Worm (Caenorhabditis elegans) whole organism, young adult: ENCODE results near the gene dmd-8.

Experiments
- C06A6.2 ChIP-seq: fragments of 200-800 bp; sonication (Bioruptor generic); conservative IDR thresholded peaks from 2 replicates; pipeline ENCODE4 v1.3.6; 2022; ENCODE audit warnings: missing genetic modification characterization, missing compliant biosample characterization
- D2030.7 ChIP-seq: fragments of 200-800 bp; sonication (Bioruptor generic); IDR thresholded peaks from 2 replicates; pipeline ENCODE4 v1.3.6; 2022; ENCODE audit warnings: missing genetic modification reagents, missing genetic modification characterization, missing compliant biosample characterization
- F22D6.2 ChIP-seq: sonication (generic microtip); optimal IDR thresholded peaks from 2 replicates; lab custom pipeline; 2016; ENCODE audit warnings: mild to moderate bottlenecking, missing genetic modification characterization, missing compliant biosample characterization
- F33H1.4 ChIP-seq: fragments of 200-800 bp; sonication (Bioruptor generic); IDR thresholded peaks from 2 replicates; pipeline ENCODE4 v1.3.6; 2022; ENCODE audit warnings: missing genetic modification reagents, missing genetic modification characterization, missing compliant biosample characterization
- F49E8.2 ChIP-seq: sonication (generic microtip); optimal IDR thresholded peaks from 3 replicates; lab custom pipeline; 2017; ENCODE audit warnings: missing genetic modification characterization, mild to moderate bottlenecking, missing compliant biosample characterization, antibody characterized with exemption, moderate library complexity; ENCODE audit not compliant: insufficient read depth
- K12H6.12 ChIP-seq: fragments of 200-800 bp; sonication (Bioruptor generic); optimal IDR thresholded peaks from 2 replicates; lab custom pipeline; 2018; ENCODE audit warnings: mild to moderate bottlenecking, missing genetic modification characterization, missing compliant biosample characterization
- T07F8.4 ChIP-seq: sonication (generic microtip); optimal IDR thresholded peaks from 2 replicates; lab custom pipeline; 2016; ENCODE audit warnings: mild to moderate bottlenecking, missing genetic modification characterization, moderate library complexity, missing compliant biosample characterization
- Y53F4B.3 ChIP-seq: fragments of 200-800 bp; sonication (Bioruptor generic); IDR thresholded peaks from 2 replicates; pipeline ENCODE4 v1.3.6; 2022; ENCODE audit warnings: missing genetic modification reagents, missing genetic modification characterization, missing compliant biosample characterization
- Y53G8AR.9 ChIP-seq: fragments of 200-800 bp; sonication (Bioruptor generic); conservative IDR thresholded peaks from 2 replicates; pipeline ENCODE4 v1.3.6; 2022; ENCODE audit warnings: missing genetic modification reagents, missing genetic modification characterization, missing compliant biosample characterization
- akir-1 ChIP-seq: fragments of 200-800 bp; sonication (Bioruptor generic); optimal IDR thresholded peaks from 2 replicates; lab custom pipeline; 2018; ENCODE audit warnings: mild to moderate bottlenecking, missing genetic modification characterization, moderate library complexity, missing compliant biosample characterization
- attf-3 ChIP-seq: fragments of 200-800 bp; sonication (Bioruptor generic); conservative IDR thresholded peaks from 2 replicates; pipeline ENCODE4 v1.3.6; 2022; ENCODE audit warnings: missing genetic modification reagents, missing genetic modification characterization, missing compliant biosample characterization
- ccch-3 ChIP-seq: fragments of 200-800 bp; sonication (Bioruptor generic); optimal IDR thresholded peaks from 2 replicates; lab custom pipeline; 2018; ENCODE audit warnings: mild to moderate bottlenecking, missing genetic modification characterization, missing compliant biosample characterization
- cebp-1 ChIP-seq, 2 experiments: fragments of 200-800 bp in 1 of 2; sonication (Bioruptor generic) in 1 of 2; sonication (generic microtip) in 1 of 2; IDR thresholded peaks in 1 of 2; optimal IDR thresholded peaks in 1 of 2; 2 replicates each; pipeline versions ENCODE4 v1.3.6 to Lab custom; 2017 to 2022; ENCODE audit warnings: missing compliant biosample characterization in 2 of 2, missing genetic modification characterization in 2 of 2, mild to moderate bottlenecking in 1 of 2, missing genetic modification reagents in 1 of 2, moderate library complexity in 1 of 2
- cebp-2 ChIP-seq: fragments of 200-800 bp; sonication (Bioruptor generic); IDR thresholded peaks from 2 replicates; pipeline ENCODE4 v1.3.6; 2022; ENCODE audit warnings: missing genetic modification characterization, missing compliant biosample characterization
- ceh-27 ChIP-seq: fragments of 200-800 bp; sonication (Bioruptor generic); optimal IDR thresholded peaks from 2 replicates; lab custom pipeline; 2018; ENCODE audit warnings: mild to moderate bottlenecking, missing genetic modification characterization, moderate library complexity, missing compliant biosample characterization
- ceh-91 ChIP-seq: fragments of 200-800 bp; sonication (Bioruptor generic); IDR thresholded peaks from 2 replicates; pipeline ENCODE4 v1.3.6; 2022; ENCODE audit warnings: missing genetic modification reagents, missing genetic modification characterization, missing compliant biosample characterization
- dox-1 ChIP-seq: fragments of 200-800 bp; sonication (Bioruptor generic); IDR thresholded peaks from 2 replicates; pipeline ENCODE4 v1.3.6; 2022; ENCODE audit warnings: missing genetic modification reagents, missing genetic modification characterization, missing compliant biosample characterization
- egl-18 ChIP-seq: fragments of 200-800 bp; sonication (Bioruptor generic); IDR thresholded peaks from 2 replicates; pipeline ENCODE4 v1.3.6; 2022; ENCODE audit warnings: missing genetic modification reagents, missing genetic modification characterization, missing compliant biosample characterization
- egrh-3 ChIP-seq: fragments of 200-800 bp; sonication (Bioruptor generic); IDR thresholded peaks from 2 replicates; pipeline ENCODE4 v1.3.6; 2022; ENCODE audit warnings: missing genetic modification reagents, missing genetic modification characterization, missing compliant biosample characterization
- him-1 ChIP-seq: sonication (generic microtip); optimal IDR thresholded peaks from 2 replicates; lab custom pipeline; 2016; ENCODE audit warnings: missing genotype, missing genetic modification reagents, missing genetic modification characterization, missing compliant biosample characterization
- hsf-1 ChIP-seq: fragments of 200-800 bp; sonication (Bioruptor generic); IDR thresholded peaks from 2 replicates; pipeline ENCODE4 v1.3.6; 2022; ENCODE audit warnings: missing genetic modification reagents, missing genetic modification characterization, missing compliant biosample characterization
- lin-35 ChIP-seq, 3 experiments: fragments of 150-350 bp in 2 of 3; sonication (generic microtip) in 1 of 3; optimal IDR thresholded peaks; 2 replicates each; lab custom pipeline; 2014 to 2018; ENCODE audit warnings: missing biosample characterization in 3 of 3, missing genetic modification characterization in 3 of 3, missing genetic modification reagents in 3 of 3
- lin-40 ChIP-seq: sonication (generic microtip); optimal IDR thresholded peaks from 2 replicates; lab custom pipeline; 2016; ENCODE audit warnings: missing genetic modification characterization, mild to moderate bottlenecking, missing compliant biosample characterization, missing genotype, missing genetic modification reagents
- madf-10 ChIP-seq: sonication (generic microtip); optimal IDR thresholded peaks from 2 replicates; lab custom pipeline; 2016; ENCODE audit warnings: mild to moderate bottlenecking, missing genetic modification characterization, missing compliant biosample characterization
- madf-3 ChIP-seq: fragments of 200-800 bp; sonication (Bioruptor generic); IDR thresholded peaks from 2 replicates; pipeline ENCODE4 v1.3.6; 2022; ENCODE audit warnings: missing genetic modification reagents, missing genetic modification characterization, missing compliant biosample characterization
- nfya-2 ChIP-seq: fragments of 200-800 bp; sonication (Bioruptor generic); IDR thresholded peaks from 2 replicates; pipeline ENCODE4 v1.3.6; 2022; ENCODE audit warnings: missing genetic modification reagents, missing genetic modification characterization, missing compliant biosample characterization
- nfyb-1 ChIP-seq: fragments of 200-800 bp; sonication (Bioruptor generic); IDR thresholded peaks from 2 replicates; pipeline ENCODE4 v1.3.6; 2022; ENCODE audit warnings: missing genetic modification reagents, missing genetic modification characterization, missing compliant biosample characterization
- nhr-80 ChIP-seq: sonication (generic microtip); optimal IDR thresholded peaks from 2 replicates; lab custom pipeline; 2016; ENCODE audit warnings: missing genetic modification characterization, missing compliant biosample characterization
- pha-4 ChIP-seq: fragments of 150-350 bp; sonication (generic microtip); optimal IDR thresholded peaks from 2 replicates; lab custom pipeline; 2014; ENCODE audit warnings: missing biosample characterization, missing genetic modification reagents, missing genetic modification characterization
- rec-8 ChIP-seq, 2 experiments: sonication (generic microtip); optimal IDR thresholded peaks; 2 replicates each; lab custom pipeline; 2016; ENCODE audit warnings: mild to moderate bottlenecking in 2 of 2, missing genetic modification characterization in 2 of 2, missing genetic modification reagents in 2 of 2, missing genotype in 2 of 2, missing biosample characterization in 1 of 2, missing compliant biosample characterization in 1 of 2, moderate library complexity in 1 of 2
- rpc-1 ChIP-seq, 2 experiments: fragments of 150-350 bp in 1 of 2; sonication (generic microtip) in 1 of 2; optimal IDR thresholded peaks; 2 replicates each; lab custom pipeline; 2014 to 2018; ENCODE audit warnings: missing biosample characterization in 1 of 2, missing genetic modification characterization in 1 of 2, missing genetic modification reagents in 1 of 2, missing genotype in 1 of 2
- snpc-1.1 ChIP-seq: sonication (generic microtip); optimal IDR thresholded peaks from 2 replicates; lab custom pipeline; 2017; ENCODE audit warnings: missing genetic modification characterization, mild to moderate bottlenecking, missing compliant biosample characterization, antibody characterized with exemption, moderate library complexity, missing genotype, missing genetic modification reagents; ENCODE audit not compliant: insufficient read depth
- snpc-4 ChIP-seq, 5 experiments: fragments of 150-350 bp in 1 of 5; sonication (generic microtip) in 4 of 5; optimal IDR thresholded peaks; 2 replicates each; lab custom pipeline; 2014 to 2018; ENCODE audit warnings: missing genetic modification characterization in 5 of 5, missing biosample characterization in 3 of 5, antibody characterized with exemption in 2 of 5, mild to moderate bottlenecking in 2 of 5, missing compliant biosample characterization in 2 of 5, missing genotype in 2 of 5, moderate library complexity in 2 of 5, missing genetic modification reagents in 1 of 5
- somi-1 ChIP-seq: fragments of 200-800 bp; sonication (Bioruptor generic); optimal IDR thresholded peaks from 2 replicates; lab custom pipeline; 2018; ENCODE audit warnings: mild to moderate bottlenecking, missing genetic modification characterization, missing compliant biosample characterization
- tbp1 ChIP-seq: fragments of 200-800 bp; sonication (Bioruptor generic); optimal IDR thresholded peaks from 2 replicates; lab custom pipeline; 2018; ENCODE audit warnings: mild to moderate bottlenecking, missing genetic modification characterization, missing compliant biosample characterization
- tbx-9 ChIP-seq: sonication (generic microtip); optimal IDR thresholded peaks from 2 replicates; lab custom pipeline; 2016; ENCODE audit warnings: borderline replicate concordance, missing genetic modification characterization, inconsistent platforms, missing compliant biosample characterization
- ztf-22 ChIP-seq: fragments of 200-800 bp; sonication (Bioruptor generic); optimal IDR thresholded peaks from 2 replicates; lab custom pipeline; 2018; ENCODE audit warnings: mild to moderate bottlenecking, missing genetic modification characterization, moderate library complexity, missing compliant biosample characterization
- ztf-25 ChIP-seq: fragments of 200-800 bp; sonication (Bioruptor generic); IDR thresholded peaks from 2 replicates; pipeline ENCODE4 v1.3.6; 2022; ENCODE audit warnings: missing genetic modification reagents, missing genetic modification characterization, missing compliant biosample characterization
- ztf-26 ChIP-seq: sonication (generic microtip); optimal IDR thresholded peaks from 2 replicates; lab custom pipeline; 2017; ENCODE audit warnings: missing genetic modification characterization, missing compliant biosample characterization
- ztf-3 ChIP-seq: fragments of 200-800 bp; sonication (Bioruptor generic); optimal IDR thresholded peaks from 2 replicates; lab custom pipeline; 2018; ENCODE audit warnings: mild to moderate bottlenecking, missing genetic modification characterization, missing compliant biosample characterization

Gene dmd-8

ce11 chrV:336350-336749 lies at the start of gene dmd-8:
Gene dmd-8 (minus strand): TSS chrV:336450.
- TF ChIP-seq pha-4 (tag; lab: Kevin White, UChicago) (no peak), hsf-1 (GFP tag; lab: Robert Waterston, UW) (no peak), madf-10 (tag; lab: Kevin White, UChicago) (no peak), ceh-27 (no peak), ceh-91 (GFP tag; lab: Robert Waterston, UW) (no peak), rpc-1 (optimal IDR thresholded peaks at IDR 0.05; lab: Kevin White, UChicago) (no peak), rpc-1 (tag; optimal IDR thresholded peaks at IDR 0.05; lab: Kevin White, UChicago) (no peak), lin-35 (GFP tag; optimal IDR thresholded peaks at IDR 0.05; lab: Kevin White, UChicago) (no peak), egl-18 (no peak), akir-1 (GFP tag; lab: Kevin White, UChicago) (no peak), lin-40 (tag; lab: Kevin White, UChicago) (no peak), dox-1 (no peak), rec-8 (tag; optimal IDR thresholded peaks at IDR 0.05; lab: Kevin White, UChicago) (no peak), ztf-3 (GFP tag; lab: Kevin White, UChicago) (no peak), K12H6.12 (tag; lab: Kevin White, UChicago) (no peak), ztf-25 (GFP tag; lab: Robert Waterston, UW) (no peak), F33H1.4 (GFP tag; lab: Robert Waterston, UW) (no peak), C06A6.2 (GFP tag; lab: Robert Waterston, UW) (no peak), D2030.7 (no peak)

DNA sequence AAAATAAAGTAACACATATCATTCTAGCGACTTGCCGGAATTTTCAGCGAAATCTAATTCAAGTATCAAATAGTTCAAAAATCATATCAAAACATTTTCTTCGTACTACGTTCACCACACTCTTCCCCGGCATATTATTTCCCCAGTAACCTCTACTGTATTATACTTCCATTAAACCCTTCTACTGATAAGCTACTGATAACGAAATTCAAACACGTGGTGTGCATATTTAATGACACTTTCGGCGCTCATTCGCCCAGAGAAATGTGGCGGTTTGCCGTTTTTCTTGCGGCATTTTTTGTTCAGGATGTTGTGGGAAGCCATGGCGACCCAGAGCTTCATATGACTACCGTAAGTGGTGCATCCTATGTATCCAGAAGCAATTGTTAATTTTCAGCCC lies 49.2 kb upstream of the dmd-8 start, which contains the start of gene lipl-5:
TSS of gene lipl-5 (plus strand) at position 259 of the 400 bp plus-strand sequence.
- no peak for TF ChIP-seq ccch-3
- peak; percentile 10 for TF ChIP-seq ztf-22 (GFP tag; lab: Kevin White, UChicago)
- no peak for TF ChIP-seq him-1 (tag; lab: Kevin White, UChicago)
- TF ChIP-seq snpc-4 (GFP tag; optimal IDR thresholded peaks at IDR 0.05; lab: Kevin White, UChicago), result no peak
- TF ChIP-seq snpc-4 (tag; optimal IDR thresholded peaks at IDR 0.05; lab: Kevin White, UChicago), result peak in 1 of 4 experiments; percentile 16
- TF ChIP-seq cebp-1 (GFP tag; IDR thresholded peaks at IDR 0.05; lab: Robert Waterston, UW), result no peak
- TF ChIP-seq cebp-1 (tag; optimal IDR thresholded peaks at IDR 0.05; lab: Kevin White, UChicago), result peak; percentile 26
- peak; percentile 79 for TF ChIP-seq nhr-80 (tag; lab: Kevin White, UChicago)

ce11 chrV:384511-384910 lies 48.3 kb upstream of the dmd-8 start:
- TF ChIP-seq F49E8.2 (tag; lab: Kevin White, UChicago) (no peak), nhr-80 (tag; lab: Kevin White, UChicago) (peak; percentile 65), nfyb-1 (GFP tag; lab: Robert Waterston, UW) (0 out of 2 replicates have a peak, but pooled peaks have one; percentile 58), attf-3 (GFP tag; lab: Robert Waterston, UW) (no peak)

ce11 chrV:381227-381950 lies 45.1 kb upstream of the dmd-8 start, which contains the start of gene ZK6.8:
Gene ZK6.8 (plus strand): TSS chrV:381908.
- no peak for TF ChIP-seq T07F8.4 (tag; lab: Kevin White, UChicago)
- no peak for TF ChIP-seq tbx-9 (tag; lab: Kevin White, UChicago)
- no peak for TF ChIP-seq cebp-2
- peak; percentile 19 for TF ChIP-seq F22D6.2 (tag; lab: Kevin White, UChicago)
- TF ChIP-seq somi-1 (GFP tag; lab: Kevin White, UChicago), result peak; percentile 92
- TF ChIP-seq tbp1 (GFP tag; lab: Kevin White, UChicago), result no peak
- no peak for TF ChIP-seq snpc-4 (GFP tag; optimal IDR thresholded peaks at IDR 0.05; lab: Kevin White, UChicago)
- TF ChIP-seq snpc-4 (tag; optimal IDR thresholded peaks at IDR 0.05; lab: Kevin White, UChicago), result peak in 3 of 4 experiments; percentile 66 to 73 (median 73)
- no peak for TF ChIP-seq Y53F4B.3 (GFP tag; lab: Robert Waterston, UW)
- TF ChIP-seq egrh-3, result no peak
- no peak for TF ChIP-seq F49E8.2 (tag; lab: Kevin White, UChicago)
- no peak for TF ChIP-seq Y53G8AR.9 (GFP tag; lab: Robert Waterston, UW)
- no peak for TF ChIP-seq madf-3 (GFP tag; lab: Robert Waterston, UW)
- peak; percentile 57 for TF ChIP-seq ztf-26 (tag; lab: Kevin White, UChicago)
- no peak for TF ChIP-seq nfya-2
- TF ChIP-seq snpc-1.1 (tag; lab: Kevin White, UChicago), result no peak
